Fruit fly (Drosophila melanogaster): ENCODE measurements around the gene sl.

The sl gene

DNA sequence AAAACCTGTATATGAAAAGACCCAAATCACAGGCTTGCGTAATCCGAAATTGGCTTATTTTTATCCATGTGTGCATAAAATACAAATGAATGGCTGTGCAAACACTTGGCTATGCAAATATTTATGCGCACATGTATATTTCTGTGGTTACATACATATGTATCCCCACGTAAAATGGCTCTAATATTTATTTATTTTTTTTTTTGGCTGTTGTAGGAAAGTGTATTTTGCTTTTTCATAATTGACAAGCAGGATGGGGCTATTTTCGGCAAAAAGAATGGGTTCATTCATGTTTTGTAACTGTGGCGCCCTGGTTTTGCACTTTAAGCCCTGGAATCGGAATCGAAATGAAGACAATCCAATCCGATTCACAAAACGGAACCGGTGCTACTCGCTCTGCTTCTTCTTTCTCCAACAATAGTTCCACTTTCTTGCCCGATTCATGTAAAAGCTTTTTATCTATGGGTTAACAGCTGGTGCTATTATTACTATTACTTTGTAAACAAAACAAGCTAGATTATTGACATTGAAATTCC is 14.9 kb upstream of the sl start (continued):
- peak; percentile 65 for TF ChIP-seq CG13296 (GFP tag; optimal IDR thresholded peaks at IDR 0.05)
- TF ChIP-seq klu (GFP tag; IDR thresholded peaks at IDR 0.05), result 0 out of 2 replicates have a peak, but pooled peaks have one; percentile 40
- peak; percentile 60 for TF ChIP-seq her (GFP tag; optimal IDR thresholded peaks at IDR 0.05)
- TF ChIP-seq CG10431 (GFP tag; optimal IDR thresholded peaks at IDR 0.05), result peak; percentile 0
- TF ChIP-seq Jarid2 (GFP tag; optimal IDR thresholded peaks at IDR 0.05), result no peak
- peak; percentile 61 for TF ChIP-seq H2.0 (GFP tag; IDR thresholded peaks at IDR 0.05)
- TF ChIP-seq insv (GFP tag; optimal IDR thresholded peaks at IDR 0.05), result peak in 1 of 2 experiments; percentile 75
- TF ChIP-seq CG1602 (GFP tag; optimal IDR thresholded peaks at IDR 0.05), result peak; percentile 47
- TF ChIP-seq Sry-β (GFP tag; optimal IDR thresholded peaks at IDR 0.05), result no peak
- TF ChIP-seq CG4328 (GFP tag; optimal IDR thresholded peaks at IDR 0.05), result peak; percentile 64
- TF ChIP-seq CG4404 (GFP tag; IDR thresholded peaks at IDR 0.05), result peak; percentile 42; the same call in 1 of the 2 replicates
- 0 out of 2 replicates have a peak, but pooled peaks have one; percentile 18 for TF ChIP-seq Scr (GFP tag; IDR thresholded peaks at IDR 0.05; ENCODE audit: partially characterized antibody)
- TF ChIP-seq MBD-R2 (GFP tag; IDR thresholded peaks at IDR 0.05), result peak; percentile 71
- no peak for TF ChIP-seq corto (GFP tag; optimal IDR thresholded peaks at IDR 0.05)
- peak; percentile 33 for TF ChIP-seq CG10147 (GFP tag; optimal IDR thresholded peaks at IDR 0.05)
- 0 out of 2 replicates have a peak, but pooled peaks have one; percentile 21 for TF ChIP-seq aop (GFP tag; IDR thresholded peaks at IDR 0.05)
- no peak for TF ChIP-seq Doc3 (GFP tag; IDR thresholded peaks at IDR 0.05; ENCODE audit: partially characterized antibody)
- peak; percentile 37 for TF ChIP-seq CG1792 (GFP tag; optimal IDR thresholded peaks at IDR 0.05)
- peak; percentile 77 for TF ChIP-seq Sox102F (GFP tag; optimal IDR thresholded peaks at IDR 0.05)
- TF ChIP-seq CG13775 (GFP tag; optimal IDR thresholded peaks at IDR 0.05), result peak; percentile 74
- peak; percentile 60 for TF ChIP-seq oc (tag; optimal IDR thresholded peaks at IDR 0.05)
- TF ChIP-seq ind (GFP tag; optimal IDR thresholded peaks at IDR 0.05), result peak; percentile 74
- peak; percentile 49 for TF ChIP-seq slp2 (GFP tag; optimal IDR thresholded peaks at IDR 0.05)
- peak; percentile 70 for TF ChIP-seq Ada2b (GFP tag; IDR thresholded peaks at IDR 0.05)
- TF ChIP-seq CG11247 (GFP tag; IDR thresholded peaks at IDR 0.05), result no peak
- TF ChIP-seq CG17359 (tag; optimal IDR thresholded peaks at IDR 0.05), result peak; percentile 77
- peak; percentile 59 for TF ChIP-seq CG2875 (GFP tag; optimal IDR thresholded peaks at IDR 0.05)
- TF ChIP-seq pan (optimal IDR thresholded peaks at IDR 0.05), result no peak
- peak in 1 of 2 experiments; percentile 83 for TF ChIP-seq pan (GFP tag; optimal IDR thresholded peaks at IDR 0.05 in 1 of 2, IDR thresholded peaks at IDR 0.05 in 1 of 2)
- TF ChIP-seq CG17385 (GFP tag; optimal IDR thresholded peaks at IDR 0.05), result peak; percentile 90
- peak; percentile 64 for TF ChIP-seq Fer3 (tag; optimal IDR thresholded peaks at IDR 0.05)
- TF ChIP-seq ac (GFP tag; optimal IDR thresholded peaks at IDR 0.05), result peak; percentile 4
- peak; percentile 61; the same call in 1 of the 2 replicates for TF ChIP-seq CG31224 (GFP tag; IDR thresholded peaks at IDR 0.05)
- peak in 1 of 3 experiments; percentile 4 for TF ChIP-seq lola (GFP tag; optimal IDR thresholded peaks at IDR 0.05)
- peak; percentile 64 for TF ChIP-seq Bteb2 (GFP tag; optimal IDR thresholded peaks at IDR 0.05)
- peak; percentile 62 for TF ChIP-seq CG9727 (GFP tag; optimal IDR thresholded peaks at IDR 0.05)
- TF ChIP-seq CG30403 (GFP tag; optimal IDR thresholded peaks at IDR 0.05), result peak; percentile 80
- TF ChIP-seq mam (GFP tag; optimal IDR thresholded peaks at IDR 0.05), result peak; percentile 71
- TF ChIP-seq CG17612 (GFP tag; IDR thresholded peaks at IDR 0.05), result peak; percentile 45; the same call in 1 of the 2 replicates
- peak; percentile 32 for TF ChIP-seq lbe (GFP tag; optimal IDR thresholded peaks at IDR 0.05)
- TF ChIP-seq tgo (GFP tag; IDR thresholded peaks at IDR 0.05), result peak; percentile 73
- TF ChIP-seq ERR (GFP tag; optimal IDR thresholded peaks at IDR 0.05), result peak; percentile 58
- peak; percentile 38 for TF ChIP-seq CG7987 (GFP tag; optimal IDR thresholded peaks at IDR 0.05)
- TF ChIP-seq Blimp-1 (GFP tag; optimal IDR thresholded peaks at IDR 0.05), result peak; percentile 55
- TF ChIP-seq CG11504 (tag; optimal IDR thresholded peaks at IDR 0.05), result no peak
- TF ChIP-seq br (optimal IDR thresholded peaks at IDR 0.05), result no peak
- TF ChIP-seq al (GFP tag; IDR thresholded peaks at IDR 0.05), result peak; percentile 75
- TF ChIP-seq Med (GFP tag), result peak; percentile 95
- peak; percentile 64 for TF ChIP-seq CG30020 (tag; optimal IDR thresholded peaks at IDR 0.05)
- peak; percentile 65 for TF ChIP-seq Vsx1 (GFP tag; optimal IDR thresholded peaks at IDR 0.05)

Measured in whole organism, embryonic.